Fruit fly (Drosophila melanogaster): Measurements from ENCODE around the gene CG9747.

Gene CG9747

DNA sequence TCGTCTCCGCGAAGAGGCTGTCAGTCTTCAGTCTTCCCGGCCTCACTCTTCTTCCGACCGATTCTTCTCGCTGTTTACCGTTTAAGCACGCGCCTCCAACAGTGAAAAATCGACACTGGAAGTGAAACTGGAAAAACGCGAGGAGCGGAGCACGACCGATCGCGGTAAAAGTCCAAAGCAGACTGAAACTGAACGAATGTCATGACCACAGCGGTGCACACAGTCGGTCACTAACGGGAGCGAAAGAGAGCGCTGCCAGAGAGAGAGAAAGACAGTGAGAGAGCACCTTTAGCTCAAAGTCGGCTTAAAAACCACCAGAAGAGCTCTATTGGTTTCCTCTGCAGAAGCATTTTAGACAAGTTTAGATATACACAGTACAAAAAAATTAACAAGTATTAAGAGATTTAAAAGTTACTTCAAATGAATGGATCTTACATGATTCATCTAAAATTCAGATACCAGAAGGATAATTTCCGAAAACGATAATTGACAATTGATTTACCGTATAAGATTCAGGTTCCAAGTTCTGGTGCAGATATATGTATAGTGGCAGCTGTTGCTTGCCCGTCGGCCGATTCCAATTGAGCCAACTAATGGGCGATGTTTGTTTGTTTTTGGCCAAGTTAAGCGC, 30.6 kb downstream of the CG9747 start, which contains the start of gene CG11498 (continued):
- no peak for TF ChIP-seq CG11902 (GFP tag; optimal IDR thresholded peaks at IDR 0.05)
- TF ChIP-seq pdm3 (GFP tag; optimal IDR thresholded peaks at IDR 0.05) = no peak
- peak; percentile 20 for TF ChIP-seq CG4318 (GFP tag; optimal IDR thresholded peaks at IDR 0.05)
- TF ChIP-seq CG32006 (GFP tag; optimal IDR thresholded peaks at IDR 0.05) = peak; percentile 59
- TF ChIP-seq CG15336 (GFP tag; IDR thresholded peaks at IDR 0.05) = peak; percentile 72
- no peak for TF ChIP-seq Smox (GFP tag; optimal IDR thresholded peaks at IDR 0.05)
- no peak for TF ChIP-seq CG34406 (GFP tag; optimal IDR thresholded peaks at IDR 0.05)
- TF ChIP-seq CG8632 (GFP tag; optimal IDR thresholded peaks at IDR 0.05) = no peak
- no peak for TF ChIP-seq CG6276 (GFP tag; optimal IDR thresholded peaks at IDR 0.05)
- no peak for TF ChIP-seq CG11762 (GFP tag; optimal IDR thresholded peaks at IDR 0.05; ENCODE audit: insufficient read depth)
- no peak for TF ChIP-seq CG31627 (GFP tag; optimal IDR thresholded peaks at IDR 0.05)
- TF ChIP-seq net (GFP tag; optimal IDR thresholded peaks at IDR 0.05) = no peak
- TF ChIP-seq cyc (GFP tag; optimal IDR thresholded peaks at IDR 0.05) = no peak
- no peak for TF ChIP-seq lz (GFP tag; optimal IDR thresholded peaks at IDR 0.05)

DNA sequence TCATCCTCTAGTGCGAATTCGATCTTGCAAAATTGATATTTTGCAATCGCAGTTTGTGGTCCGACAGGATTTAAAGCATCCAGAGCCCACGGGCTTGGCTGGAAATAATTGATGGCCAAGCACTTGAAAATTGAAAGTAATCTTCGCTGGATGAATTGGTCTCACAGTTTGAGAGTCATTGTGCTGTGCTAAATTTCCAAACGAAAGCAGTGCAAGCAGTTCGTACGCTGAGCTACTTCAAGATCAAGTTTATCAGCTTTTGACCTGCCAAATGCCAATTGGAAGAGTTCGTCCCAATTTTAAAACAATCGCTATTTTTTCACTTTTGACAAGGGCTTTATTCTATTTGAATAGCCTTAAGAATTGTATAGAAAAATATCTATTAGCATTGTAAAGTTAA, 37.2 kb downstream of the CG9747 start:
- no peak for TF ChIP-seq fd59A (GFP tag; optimal IDR thresholded peaks at IDR 0.05)
- peak; percentile 38 for TF ChIP-seq svp (GFP tag)
- no peak for TF ChIP-seq CG6854 (GFP tag; optimal IDR thresholded peaks at IDR 0.05)

DNA sequence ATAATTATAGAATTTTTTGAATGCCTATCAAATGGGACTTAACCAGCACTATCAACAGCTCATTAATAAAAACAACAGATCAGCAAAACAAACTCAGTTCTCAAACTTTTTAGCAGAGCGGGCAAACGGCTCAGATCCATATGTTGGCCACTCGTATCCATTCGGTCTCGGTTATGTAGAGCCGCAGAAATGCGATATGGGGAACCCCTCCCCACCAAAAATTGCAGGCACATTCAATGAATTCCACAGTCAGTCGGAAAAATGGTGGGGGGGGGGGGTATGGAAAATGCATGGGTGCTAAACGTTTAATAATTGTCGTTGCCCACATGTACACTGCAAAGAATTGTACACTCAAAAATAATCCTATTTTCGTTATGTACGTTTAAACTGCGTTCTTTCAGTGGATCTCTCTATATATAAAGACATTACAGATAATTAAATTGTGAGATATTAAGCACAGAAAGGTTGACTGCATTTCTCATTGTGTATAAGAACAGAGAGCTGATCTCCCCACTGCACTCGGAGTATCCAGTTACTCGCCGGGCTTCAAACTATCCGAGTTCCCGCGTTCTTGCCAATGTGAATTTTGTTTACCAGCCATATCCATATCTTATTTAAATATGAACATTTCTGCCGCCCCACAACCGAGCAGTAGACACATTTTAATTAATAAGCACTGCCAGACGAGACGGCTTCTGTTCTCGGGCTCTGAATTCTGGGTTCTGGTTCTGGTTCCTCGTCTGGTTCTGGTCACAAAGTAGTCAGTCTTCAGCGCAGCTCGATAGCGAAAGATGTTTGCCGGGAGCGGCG, 39.5 kb downstream of the CG9747 start, which contains the start of gene CG15529:
TSS of gene CG15529 (plus strand) at position 760 of the 810 bp plus-strand sequence.
- TF ChIP-seq fd85E (GFP tag; optimal IDR thresholded peaks at IDR 0.05) (no peak), dsx (GFP tag; optimal IDR thresholded peaks at IDR 0.05; ENCODE audit: poor library complexity, severe bottlenecking) (peak; percentile 51), ss (GFP tag; optimal IDR thresholded peaks at IDR 0.05) (peak in 1 of 2 experiments; percentile 73), lz (GFP tag; optimal IDR thresholded peaks at IDR 0.05) (peak; percentile 26), CG16779 (tag; optimal IDR thresholded peaks at IDR 0.05) (no peak), Sox14 (GFP tag; optimal IDR thresholded peaks at IDR 0.05) (peak; percentile 52), Ets96B (tag; optimal IDR thresholded peaks at IDR 0.05) (peak; percentile 66), cyc (GFP tag; optimal IDR thresholded peaks at IDR 0.05) (peak; percentile 33), CG3032 (tag; optimal IDR thresholded peaks at IDR 0.05) (peak; percentile 77), Blimp-1 (GFP tag; optimal IDR thresholded peaks at IDR 0.05) (no peak), CG6163 (GFP tag; IDR thresholded peaks at IDR 0.05) (peak; percentile 87), CG10669 (GFP tag; optimal IDR thresholded peaks at IDR 0.05) (peak; percentile 72), CG11762 (GFP tag; optimal IDR thresholded peaks at IDR 0.05; ENCODE audit: insufficient read depth) (peak; percentile 38), Sox102F (GFP tag; optimal IDR thresholded peaks at IDR 0.05) (peak; percentile 20), fkh (GFP tag; optimal IDR thresholded peaks at IDR 0.05) (no peak), Met (GFP tag; optimal IDR thresholded peaks at IDR 0.05) (no peak), Ets21C (GFP tag; optimal IDR thresholded peaks at IDR 0.05) (peak; percentile 5), CG7368 (GFP tag; optimal IDR thresholded peaks at IDR 0.05) (peak; percentile 16), CG15336 (GFP tag; IDR thresholded peaks at IDR 0.05) (peak; percentile 79), Sox15 (GFP tag; optimal IDR thresholded peaks at IDR 0.05) (peak; percentile 43), achi (GFP tag; optimal IDR thresholded peaks at IDR 0.05) (peak; percentile 57), CG8119 (GFP tag; IDR thresholded peaks at IDR 0.05) (peak; percentile 76), Smox (GFP tag; optimal IDR thresholded peaks at IDR 0.05) (peak; percentile 25), CG6854 (GFP tag; optimal IDR thresholded peaks at IDR 0.05) (no peak), vri (GFP tag; optimal IDR thresholded peaks at IDR 0.05) (no peak), CG3919 (GFP tag; optimal IDR thresholded peaks at IDR 0.05) (peak; percentile 69), fd59A (GFP tag; optimal IDR thresholded peaks at IDR 0.05) (peak; percentile 65), CG8319 (GFP tag; optimal IDR thresholded peaks at IDR 0.05) (peak; percentile 29), Hr39 (GFP tag; optimal IDR thresholded peaks at IDR 0.05) (peak; percentile 27), salr (GFP tag; optimal IDR thresholded peaks at IDR 0.05) (peak; percentile 40 to 51), CG34406 (GFP tag; optimal IDR thresholded peaks at IDR 0.05) (peak; percentile 56), Eip78C (GFP tag) (peak; percentile 83), acj6 (GFP tag; optimal IDR thresholded peaks at IDR 0.05) (peak; percentile 68), Lpt (GFP tag; optimal IDR thresholded peaks at IDR 0.05) (peak; percentile 31), Eip93F (GFP tag; optimal IDR thresholded peaks at IDR 0.05) (no peak), CG6276 (GFP tag; optimal IDR thresholded peaks at IDR 0.05) (peak; percentile 38)
